Fruit fly (Drosophila melanogaster) whole organism, embryonic: ENCODE measurements around the gene scyl.

Experiments
- B-H2 ChIP-seq: fragments of 200-800 bp; sonication (Bioruptor generic); optimal IDR thresholded peaks from 2 replicates; lab custom pipeline; 2018; ENCODE audit warnings: missing biosample characterization, mild to moderate bottlenecking, missing genetic modification characterization
- Bdp1 ChIP-seq: fragments of 200-800 bp; sonication (Bioruptor generic); optimal IDR thresholded peaks from 3 replicates; lab custom pipeline; 2016; ENCODE audit warnings: missing biosample characterization, missing genetic modification characterization
- BtbVII ChIP-seq: fragments of 200-800 bp; sonication (Bioruptor generic); optimal IDR thresholded peaks from 3 replicates; lab custom pipeline; 2017; ENCODE audit warnings: missing biosample characterization, mild to moderate bottlenecking, missing genetic modification characterization
- Bteb2 ChIP-seq: fragments of 200-800 bp; sonication (Bioruptor generic); optimal IDR thresholded peaks from 2 replicates; lab custom pipeline; 2016; ENCODE audit warnings: missing biosample characterization, missing genetic modification characterization
- CG11695 ChIP-seq: fragments of 200-800 bp; sonication (Bioruptor generic); IDR thresholded peaks from 3 replicates; pipeline ENCODE4 v1.3.6; 2022; ENCODE audit warnings: missing biosample characterization, missing genetic modification characterization
- CG12155 ChIP-seq: fragments of 200-800 bp; sonication (Bioruptor generic); optimal IDR thresholded peaks from 3 replicates; lab custom pipeline; 2016; ENCODE audit warnings: missing biosample characterization, missing genetic modification characterization
- CG14710 ChIP-seq: fragments of 200-800 bp; sonication (Bioruptor generic); optimal IDR thresholded peaks from 3 replicates; lab custom pipeline; 2019; ENCODE audit warnings: missing biosample characterization, mild to moderate bottlenecking, missing genetic modification characterization, moderate library complexity
- CG17912 ChIP-seq: fragments of 200-800 bp; sonication (Bioruptor generic); optimal IDR thresholded peaks from 2 replicates; lab custom pipeline; 2018; ENCODE audit warnings: missing biosample characterization, mild to moderate bottlenecking, missing genetic modification characterization
- CG18011 ChIP-seq: fragments of 200-800 bp; sonication (Bioruptor generic); optimal IDR thresholded peaks from 2 replicates; lab custom pipeline; 2017; ENCODE audit warnings: missing biosample characterization, missing genetic modification characterization, mild to moderate bottlenecking, moderate library complexity, missing genotype
- CG2678 ChIP-seq: fragments of 200-800 bp; sonication (Bioruptor generic); optimal IDR thresholded peaks from 3 replicates; lab custom pipeline; 2019; ENCODE audit warnings: missing biosample characterization, mild to moderate bottlenecking, missing genetic modification characterization, moderate library complexity
- CG30431 ChIP-seq: fragments of 200-800 bp; sonication (Bioruptor generic); optimal IDR thresholded peaks from 2 replicates; lab custom pipeline; 2017; ENCODE audit warnings: missing biosample characterization, missing genetic modification characterization
- CG33557 ChIP-seq: fragments of 200-800 bp; sonication (Bioruptor generic); optimal IDR thresholded peaks from 2 replicates; lab custom pipeline; 2019; ENCODE audit warnings: missing biosample characterization, mild to moderate bottlenecking, missing genetic modification characterization, moderate library complexity
- CG4328 ChIP-seq: fragments of 200-800 bp; sonication (Bioruptor generic); optimal IDR thresholded peaks from 3 replicates; lab custom pipeline; 2017; ENCODE audit warnings: missing biosample characterization, missing genetic modification reagents, missing genetic modification characterization
- CG5953 ChIP-seq: fragments of 200-800 bp; sonication (Bioruptor generic); IDR thresholded peaks from 2 replicates; pipeline ENCODE4 v1.3.6; 2022; ENCODE audit warnings: missing biosample characterization, missing genetic modification characterization
- CG7271 ChIP-seq: fragments of 200-800 bp; sonication (Bioruptor generic); optimal IDR thresholded peaks from 2 replicates; lab custom pipeline; 2018; ENCODE audit warnings: missing biosample characterization, mild to moderate bottlenecking, missing genetic modification characterization, moderate library complexity
- CkIIα-i1 ChIP-seq: fragments of 200-800 bp; sonication (Bioruptor generic); IDR thresholded peaks from 2 replicates; pipeline ENCODE4 v1.3.6; 2022; ENCODE audit warnings: missing biosample characterization, missing genetic modification characterization
- Gug ChIP-seq: fragments of 200-800 bp; sonication (Bioruptor generic); IDR thresholded peaks from 4 replicates; pipeline ENCODE4 v1.3.6; 2022; ENCODE audit warnings: missing biosample characterization, missing genetic modification characterization
- H15 ChIP-seq: fragments of 200-800 bp; sonication (Bioruptor generic); IDR thresholded peaks from 3 replicates; pipeline ENCODE4 v1.3.6; 2022; ENCODE audit warnings: missing biosample characterization, missing genetic modification characterization
- Hr51 ChIP-seq, 2 experiments: fragments of 200-800 bp; sonication (Bioruptor generic); optimal IDR thresholded peaks; 2 replicates in 1 of 2; 3 replicates in 1 of 2; lab custom pipeline; 2016 to 2018; ENCODE audit warnings: missing biosample characterization in 2 of 2, missing genetic modification characterization in 2 of 2, mild to moderate bottlenecking in 1 of 2, moderate library complexity in 1 of 2
- Ptx1 ChIP-seq: fragments of 200-800 bp; sonication (Bioruptor generic); IDR thresholded peaks from 2 replicates; pipeline ENCODE4 v1.3.6; 2022; ENCODE audit warnings: missing biosample characterization, missing genetic modification characterization
- Scr ChIP-seq: fragments of 200-800 bp; sonication (Bioruptor generic); IDR thresholded peaks from 2 replicates; pipeline ENCODE4 v1.3.6; 2022; ENCODE audit warnings: missing biosample characterization, missing genetic modification characterization; ENCODE audit not compliant: partially characterized antibody
- Spps ChIP-seq: fragments of 200-800 bp; sonication (Bioruptor generic); optimal IDR thresholded peaks from 2 replicates; lab custom pipeline; 2018; ENCODE audit warnings: missing biosample characterization, mild to moderate bottlenecking, missing genetic modification characterization
- Stat92E ChIP-seq, 3 experiments: fragments of >200 bp in 2 of 3; fragments of 200-800 bp in 1 of 3; sonication (Bioruptor generic) in 1 of 3; optimal IDR thresholded peaks; 2 replicates each; lab custom pipeline; 2017 to 2019; ENCODE audit warnings: missing biosample characterization in 3 of 3, missing genetic modification characterization in 3 of 3, mild to moderate bottlenecking in 1 of 3, moderate library complexity in 1 of 3
- Tbp ChIP-seq: fragments of >200 bp; optimal IDR thresholded peaks from 2 replicates; lab custom pipeline; 2018; ENCODE audit warnings: missing biosample characterization, missing genetic modification characterization
- Trl ChIP-seq, 3 experiments: fragments of >200 bp in 2 of 3; fragments of 200-800 bp in 1 of 3; sonication (Bioruptor generic) in 1 of 3; optimal IDR thresholded peaks; 2 replicates in 1 of 3; 3 replicates in 2 of 3; lab custom pipeline; 2016 to 2017; ENCODE audit warnings: missing biosample characterization in 1 of 3, missing genetic modification characterization in 1 of 3
- Vsx1 ChIP-seq: fragments of 200-800 bp; sonication (Bioruptor generic); optimal IDR thresholded peaks from 2 replicates; lab custom pipeline; 2017; ENCODE audit warnings: missing biosample characterization, mild to moderate bottlenecking, missing genetic modification characterization, missing genetic modification reagents
- ab ChIP-seq: fragments of 200-800 bp; sonication (Bioruptor generic); optimal IDR thresholded peaks from 2 replicates; lab custom pipeline; 2016; ENCODE audit warnings: missing biosample characterization, missing genetic modification characterization
- ara ChIP-seq: fragments of 200-800 bp; sonication (Bioruptor generic); IDR thresholded peaks from 2 replicates; pipeline ENCODE4 v1.3.6; 2022; ENCODE audit warnings: missing biosample characterization, missing genetic modification characterization
- ato ChIP-seq: fragments of 200-800 bp; sonication (Bioruptor generic); IDR thresholded peaks from 2 replicates; pipeline ENCODE4 v1.3.6; 2022; ENCODE audit warnings: missing biosample characterization, missing genetic modification characterization; ENCODE audit not compliant: partially characterized antibody
- bowl ChIP-seq: fragments of 200-800 bp; sonication (Bioruptor generic); IDR thresholded peaks from 2 replicates; pipeline ENCODE4 v1.3.6; 2022; ENCODE audit warnings: missing biosample characterization, missing genetic modification characterization
- bsh ChIP-seq, 2 experiments: fragments of 200-800 bp; sonication (Bioruptor generic); optimal IDR thresholded peaks; 2 replicates each; lab custom pipeline; 2017 to 2018; ENCODE audit warnings: mild to moderate bottlenecking in 2 of 2, missing biosample characterization in 2 of 2, missing genetic modification characterization in 2 of 2, moderate library complexity in 1 of 2
- cwo ChIP-seq: fragments of 200-800 bp; sonication (Bioruptor generic); optimal IDR thresholded peaks from 3 replicates; lab custom pipeline; 2017; ENCODE audit warnings: missing biosample characterization, missing genetic modification characterization, mild to moderate bottlenecking, moderate library complexity, missing genetic modification reagents
- dati ChIP-seq: fragments of 200-800 bp; sonication (Bioruptor generic); IDR thresholded peaks from 2 replicates; pipeline ENCODE4 v1.3.6; 2022; ENCODE audit warnings: missing biosample characterization, missing genetic modification characterization
- ems ChIP-seq: fragments of 200-800 bp; sonication (Bioruptor generic); optimal IDR thresholded peaks from 3 replicates; lab custom pipeline; 2016; ENCODE audit warnings: missing biosample characterization, missing genetic modification characterization
- fd96Cb ChIP-seq: fragments of 200-800 bp; sonication (Bioruptor generic); optimal IDR thresholded peaks from 2 replicates; lab custom pipeline; 2018; ENCODE audit warnings: missing biosample characterization, mild to moderate bottlenecking, missing genetic modification characterization, moderate library complexity
- gce ChIP-seq: fragments of 200-800 bp; sonication (Bioruptor generic); IDR thresholded peaks from 3 replicates; pipeline ENCODE4 v1.3.6; 2022; ENCODE audit warnings: missing biosample characterization, missing genetic modification characterization
- h ChIP-seq: fragments of >200 bp; optimal IDR thresholded peaks from 2 replicates; lab custom pipeline; 2017
- lola ChIP-seq, 3 experiments: fragments of >200 bp in 2 of 3; fragments of 200-800 bp in 1 of 3; sonication (Bioruptor generic) in 1 of 3; optimal IDR thresholded peaks; 2 replicates each; lab custom pipeline; 2017 to 2019; ENCODE audit warnings: missing biosample characterization in 3 of 3, missing genetic modification characterization in 3 of 3, mild to moderate bottlenecking in 1 of 3, moderate library complexity in 1 of 3
- mirr ChIP-seq: fragments of 200-800 bp; sonication (Bioruptor generic); optimal IDR thresholded peaks from 3 replicates; lab custom pipeline; 2018; ENCODE audit warnings: missing biosample characterization, mild to moderate bottlenecking, missing genetic modification characterization
- nerfin-1 ChIP-seq: fragments of 200-800 bp; sonication (Bioruptor generic); optimal IDR thresholded peaks from 3 replicates; lab custom pipeline; 2019; ENCODE audit warnings: missing biosample characterization, mild to moderate bottlenecking, missing genetic modification characterization, moderate library complexity
- onecut ChIP-seq: fragments of 200-800 bp; sonication (Bioruptor generic); IDR thresholded peaks from 2 replicates; pipeline ENCODE4 v1.3.6; 2022; ENCODE audit warnings: missing biosample characterization, missing genetic modification characterization
- pho ChIP-seq: fragments of 200-800 bp; sonication (Bioruptor generic); optimal IDR thresholded peaks from 2 replicates; lab custom pipeline; 2016; ENCODE audit warnings: missing biosample characterization, missing genetic modification characterization
- rib ChIP-seq: fragments of 200-800 bp; sonication (Bioruptor generic); IDR thresholded peaks from 2 replicates; pipeline ENCODE4 v1.3.6; 2022; ENCODE audit warnings: missing biosample characterization, missing genetic modification characterization
- sim ChIP-seq: fragments of 200-800 bp; sonication (Bioruptor generic); IDR thresholded peaks from 2 replicates; pipeline ENCODE4 v1.3.6; 2022; ENCODE audit warnings: missing biosample characterization, missing genetic modification characterization
- tna ChIP-seq: fragments of 200-800 bp; sonication (Bioruptor generic); IDR thresholded peaks from 2 replicates; pipeline ENCODE4 v1.3.6; 2022; ENCODE audit warnings: missing biosample characterization, missing genetic modification characterization; ENCODE audit not compliant: partially characterized antibody
- trem ChIP-seq: fragments of 200-800 bp; optimal IDR thresholded peaks from 3 replicates; lab custom pipeline; 2019; ENCODE audit warnings: missing biosample characterization, mild to moderate bottlenecking, missing genetic modification characterization, moderate library complexity
- unc-4 ChIP-seq: fragments of 200-800 bp; sonication (Bioruptor generic); IDR thresholded peaks from 2 replicates; pipeline ENCODE4 v1.3.6; 2022; ENCODE audit warnings: missing biosample characterization, missing genetic modification characterization; ENCODE audit not compliant: partially characterized antibody
- z ChIP-seq: fragments of 200-800 bp; sonication (Bioruptor generic); IDR thresholded peaks from 3 replicates; pipeline ENCODE4 v1.3.6; 2022; ENCODE audit warnings: missing biosample characterization, missing genetic modification characterization

Gene scyl

dm6 chr3L:11261456-11262082, 9.5 kb downstream of the scyl start (continued):
- TF ChIP-seq cwo (GFP tag; lab: Kevin White, UChicago) (peak; percentile 36), CG17912 (peak; percentile 4), CG14710 (peak; percentile 88), pho (GFP tag; lab: Kevin White, UChicago) (no peak), Spps (tag; lab: Kevin White, UChicago) (peak; percentile 86), unc-4 (GFP tag; lab: Robert Waterston, UW) (no peak), trem (tag; lab: Kevin White, UChicago) (peak; percentile 84), CG7271 (tag; lab: Kevin White, UChicago) (peak; percentile 52), Scr (GFP tag; lab: Robert Waterston, UW) (no peak), tna (GFP tag; lab: Robert Waterston, UW) (no peak), Ptx1 (GFP tag; lab: Robert Waterston, UW) (peak; percentile 93), bsh (GFP tag; optimal IDR thresholded peaks at IDR 0.05; lab: Kevin White, UChicago) (peak; percentile 58 to 93), CG11695 (GFP tag; lab: Robert Waterston, UW) (peak; percentile 93), Gug (GFP tag; lab: Robert Waterston, UW) (0 out of 4 replicates have a peak, but pooled peaks have one; percentile 6), ab (no peak), CG30431 (peak; percentile 54), Vsx1 (GFP tag; lab: Kevin White, UChicago) (peak; percentile 74), CG5953 (peak; percentile 38; the same call in 1 of the 2 replicates), sim (GFP tag; lab: Robert Waterston, UW) (peak; percentile 88), ato (no peak), rib (no peak), mirr (GFP tag; lab: Kevin White, UChicago) (no peak), fd96Cb (tag; lab: Kevin White, UChicago) (peak; percentile 94), Stat92E (GFP tag; optimal IDR thresholded peaks at IDR 0.05; lab: Kevin White, UChicago) (peak in 1 of 3 experiments; percentile 80), Bteb2 (GFP tag; lab: Kevin White, UChicago) (no peak), Hr51 (GFP tag; optimal IDR thresholded peaks at IDR 0.05; lab: Kevin White, UChicago) (peak in 1 of 2 experiments; percentile 97), Bdp1 (GFP tag; lab: Kevin White, UChicago) (no peak), h (lab: Kevin White, UChicago) (no peak), BtbVII (GFP tag; lab: Kevin White, UChicago) (peak; percentile 62), ems (no peak), Tbp (GFP tag; lab: Kevin White, UChicago) (no peak), onecut (GFP tag; lab: Robert Waterston, UW) (peak; percentile 68), CkIIα-i1 (GFP tag; lab: Robert Waterston, UW) (no peak), CG12155 (GFP tag; lab: Kevin White, UChicago) (peak; percentile 51), H15 (GFP tag; lab: Robert Waterston, UW) (peak; percentile 57; the same call in 1 of the 3 replicates), dati (no peak), CG2678 (tag; lab: Kevin White, UChicago) (peak; percentile 95), CG33557 (peak; percentile 83), B-H2 (peak; percentile 1), Trl (optimal IDR thresholded peaks at IDR 0.05; lab: Kevin White, UChicago) (no peak), Trl (GFP tag; optimal IDR thresholded peaks at IDR 0.05; lab: Kevin White, UChicago) (no peak), ara (peak; percentile 72), gce (GFP tag; lab: Robert Waterston, UW) (0 out of 3 replicates have a peak, but pooled peaks have one; percentile 59), z (GFP tag; lab: Robert Waterston, UW) (peak; percentile 63; the same call in 1 of the 3 replicates), CG4328 (GFP tag; lab: Kevin White, UChicago) (peak; percentile 64), CG18011 (GFP tag; lab: Kevin White, UChicago) (peak; percentile 58), bowl (GFP tag; lab: Robert Waterston, UW) (0 out of 2 replicates have a peak, but pooled peaks have one; percentile 45), nerfin-1 (tag; lab: Kevin White, UChicago) (peak; percentile 83), lola (GFP tag; optimal IDR thresholded peaks at IDR 0.05; lab: Kevin White, UChicago) (peak in 1 of 3 experiments; percentile 94)
